Fruit fly (Drosophila melanogaster): ENCODE results near the gene ND-B14.5A.

The ND-B14.5A gene

dm6 chrX:2134965-2135758 lies 37.2 kb upstream of the ND-B14.5A start (continued):
- TF ChIP-seq p53 (GFP tag; optimal IDR thresholded peaks at IDR 0.05): peak; percentile 51
- peak; percentile 93 for TF ChIP-seq BtbVII (GFP tag; optimal IDR thresholded peaks at IDR 0.05)
- TF ChIP-seq CG7963 (GFP tag; IDR thresholded peaks at IDR 0.05; ENCODE audit: partially characterized antibody): no peak
- TF ChIP-seq CG18599 (GFP tag; optimal IDR thresholded peaks at IDR 0.05): peak; percentile 95
- peak; percentile 79 for TF ChIP-seq CG14050 (GFP tag; IDR thresholded peaks at IDR 0.05)
- TF ChIP-seq CG15269 (tag; optimal IDR thresholded peaks at IDR 0.05): peak; percentile 93
- no peak for TF ChIP-seq Lpt (GFP tag; optimal IDR thresholded peaks at IDR 0.05)
- peak; percentile 76 for TF ChIP-seq danr (GFP tag; IDR thresholded peaks at IDR 0.05)
- peak; percentile 73 for TF ChIP-seq jing (GFP tag; optimal IDR thresholded peaks at IDR 0.05)
- TF ChIP-seq corto (GFP tag; optimal IDR thresholded peaks at IDR 0.05): peak; percentile 75
- peak; percentile 86 for TF ChIP-seq mam (GFP tag; optimal IDR thresholded peaks at IDR 0.05)
- TF ChIP-seq Nf-YB (GFP tag; optimal IDR thresholded peaks at IDR 0.05): peak; percentile 74
- peak; percentile 91 for TF ChIP-seq CG1233 (GFP tag; optimal IDR thresholded peaks at IDR 0.05)
- no peak for TF ChIP-seq lov (optimal IDR thresholded peaks at IDR 0.05)
- 0 out of 3 replicates have a peak, but pooled peaks have one; percentile 57 for TF ChIP-seq lov (GFP tag; IDR thresholded peaks at IDR 0.05)
- peak; percentile 94 for TF ChIP-seq CG3281 (GFP tag; optimal IDR thresholded peaks at IDR 0.05)
- TF ChIP-seq CG10543 (GFP tag; optimal IDR thresholded peaks at IDR 0.05): peak; percentile 96
- TF ChIP-seq insv (GFP tag; optimal IDR thresholded peaks at IDR 0.05): peak; percentile 12 to 68
- no peak for TF ChIP-seq HmgD (GFP tag; optimal IDR thresholded peaks at IDR 0.05)
- TF ChIP-seq CG15073 (GFP tag; optimal IDR thresholded peaks at IDR 0.05): peak; percentile 63
- TF ChIP-seq dm (GFP tag; optimal IDR thresholded peaks at IDR 0.05): peak; percentile 62
- TF ChIP-seq CG3163 (GFP tag; optimal IDR thresholded peaks at IDR 0.05): peak; percentile 47
- TF ChIP-seq bsh (GFP tag; optimal IDR thresholded peaks at IDR 0.05): peak; percentile 50 to 92
- TF ChIP-seq ems (GFP tag; optimal IDR thresholded peaks at IDR 0.05): peak; percentile 77
- TF ChIP-seq pnt (GFP tag; optimal IDR thresholded peaks at IDR 0.05): peak; percentile 77
- TF ChIP-seq HLH4C (GFP tag; IDR thresholded peaks at IDR 0.05; ENCODE audit: partially characterized antibody): no peak
- TF ChIP-seq HLHmδ (GFP tag; optimal IDR thresholded peaks at IDR 0.05): peak; percentile 37
- TF ChIP-seq Mes4 (GFP tag; optimal IDR thresholded peaks at IDR 0.05): peak; percentile 73
- peak; percentile 74 to 84 for TF ChIP-seq Pdp1 (GFP tag; optimal IDR thresholded peaks at IDR 0.05)
- TF ChIP-seq crol (GFP tag; IDR thresholded peaks at IDR 0.05): peak; percentile 98
- peak; percentile 79 for TF ChIP-seq CG10366 (GFP tag; IDR thresholded peaks at IDR 0.05)
- no peak for TF ChIP-seq CG8478 (optimal IDR thresholded peaks at IDR 0.05)
- no peak for TF ChIP-seq usp (GFP tag; optimal IDR thresholded peaks at IDR 0.05)
- TF ChIP-seq CG31441 (GFP tag; IDR thresholded peaks at IDR 0.05): peak; percentile 88
- peak; percentile 67 for TF ChIP-seq CG3407 (GFP tag; optimal IDR thresholded peaks at IDR 0.05)
- TF ChIP-seq scrt (GFP tag; optimal IDR thresholded peaks at IDR 0.05): peak; percentile 85
- no peak for TF ChIP-seq amos (GFP tag; IDR thresholded peaks at IDR 0.05; ENCODE audit: partially characterized antibody)
- TF ChIP-seq cad (GFP tag; optimal IDR thresholded peaks at IDR 0.05): no peak
- peak; percentile 80 for TF ChIP-seq pum (GFP tag; optimal IDR thresholded peaks at IDR 0.05)
- peak; percentile 84 for TF ChIP-seq CG14014 (GFP tag; IDR thresholded peaks at IDR 0.05)
- peak; percentile 86 for TF ChIP-seq CG7372 (GFP tag; IDR thresholded peaks at IDR 0.05)
- TF ChIP-seq CG10147 (GFP tag; optimal IDR thresholded peaks at IDR 0.05): peak; percentile 87
- peak; percentile 86 for TF ChIP-seq esg (GFP tag; conservative IDR thresholded peaks at IDR 0.05)
- TF ChIP-seq CG12071 (GFP tag; optimal IDR thresholded peaks at IDR 0.05): peak; percentile 84
- TF ChIP-seq CG8765 (GFP tag; IDR thresholded peaks at IDR 0.05): peak; percentile 57; the same call in 1 of the 2 replicates
- peak; percentile 32 for TF ChIP-seq CG9876 (GFP tag; optimal IDR thresholded peaks at IDR 0.05)
- TF ChIP-seq Ets65A (GFP tag): peak; percentile 87
- peak; percentile 83 for TF ChIP-seq CG3847 (GFP tag; IDR thresholded peaks at IDR 0.05)
- TF ChIP-seq CG31224 (GFP tag; IDR thresholded peaks at IDR 0.05): peak; percentile 53
- peak; percentile 42 for TF ChIP-seq vfl (GFP tag; optimal IDR thresholded peaks at IDR 0.05)
